Fruit fly (Drosophila melanogaster) whole organism, embryonic: ENCODE data around the gene CG17108.

Source experiments
- BEAF-32 ChIP-seq: fragments of 200-800 bp; sonication (Bioruptor generic); optimal IDR thresholded peaks from 3 replicates; lab custom pipeline; 2017; ENCODE audit warnings: missing biosample characterization, missing genetic modification characterization, mild to moderate bottlenecking, moderate library complexity, missing genetic modification reagents
- Bgb ChIP-seq: fragments of 200-800 bp; sonication (Bioruptor generic); IDR thresholded peaks from 2 replicates; pipeline ENCODE4 v1.3.6; 2022; ENCODE audit warnings: missing biosample characterization, missing genetic modification characterization; ENCODE audit not compliant: partially characterized antibody
- CG10274 ChIP-seq: fragments of 200-800 bp; sonication (Bioruptor generic); optimal IDR thresholded peaks from 3 replicates; lab custom pipeline; 2017; ENCODE audit warnings: missing biosample characterization, mild to moderate bottlenecking, missing genetic modification characterization
- CG11085 ChIP-seq: fragments of 200-800 bp; sonication (Bioruptor generic); IDR thresholded peaks from 2 replicates; pipeline ENCODE4 v1.3.6; 2022; ENCODE audit warnings: missing biosample characterization, missing genetic modification characterization
- CG11504 ChIP-seq: fragments of 200-800 bp; sonication (Bioruptor generic); optimal IDR thresholded peaks from 3 replicates; lab custom pipeline; 2019; ENCODE audit warnings: missing biosample characterization, mild to moderate bottlenecking, missing genetic modification characterization, moderate library complexity
- CG12071 ChIP-seq: fragments of 200-800 bp; sonication (Bioruptor generic); optimal IDR thresholded peaks from 3 replicates; lab custom pipeline; 2018; ENCODE audit warnings: missing biosample characterization, mild to moderate bottlenecking, missing genetic modification characterization
- CG12104 ChIP-seq: fragments of 200-800 bp; sonication (Bioruptor generic); optimal IDR thresholded peaks from 3 replicates; lab custom pipeline; 2016; ENCODE audit warnings: missing biosample characterization, missing genetic modification characterization
- CG12659 ChIP-seq: fragments of 200-800 bp; sonication (Bioruptor generic); optimal IDR thresholded peaks from 3 replicates; lab custom pipeline; 2017; ENCODE audit warnings: mild to moderate bottlenecking, missing biosample characterization, missing genetic modification reagents, missing genetic modification characterization
- CG12769 ChIP-seq: fragments of 200-800 bp; sonication (Bioruptor generic); optimal IDR thresholded peaks from 2 replicates; lab custom pipeline; 2019; ENCODE audit warnings: missing biosample characterization, mild to moderate bottlenecking, missing genetic modification characterization, moderate library complexity
- CG13424 ChIP-seq: fragments of 200-800 bp; sonication (Bioruptor generic); optimal IDR thresholded peaks from 2 replicates; lab custom pipeline; 2019; ENCODE audit warnings: missing biosample characterization, mild to moderate bottlenecking, missing genetic modification characterization, moderate library complexity
- CG13894 ChIP-seq: fragments of 200-800 bp; sonication (Bioruptor generic); optimal IDR thresholded peaks from 3 replicates; lab custom pipeline; 2018; ENCODE audit warnings: missing biosample characterization, mild to moderate bottlenecking, missing genetic modification characterization, moderate library complexity
- CG15514 ChIP-seq: fragments of 200-800 bp; sonication (Bioruptor generic); optimal IDR thresholded peaks from 3 replicates; lab custom pipeline; 2017; ENCODE audit warnings: missing biosample characterization, missing genetic modification characterization, mild to moderate bottlenecking, moderate library complexity, missing genetic modification reagents
- CG16779 ChIP-seq: fragments of 200-800 bp; sonication (Bioruptor generic); IDR thresholded peaks from 2 replicates; pipeline ENCODE4 v1.3.6; 2022; ENCODE audit warnings: missing biosample characterization, missing genetic modification characterization
- CG17361 ChIP-seq: fragments of 200-800 bp; sonication (Bioruptor generic); IDR thresholded peaks from 3 replicates; pipeline ENCODE4 v1.3.6; 2022; ENCODE audit warnings: missing biosample characterization, missing genetic modification characterization
- CG2875 ChIP-seq: fragments of 200-800 bp; sonication (Bioruptor generic); optimal IDR thresholded peaks from 2 replicates; lab custom pipeline; 2017; ENCODE audit warnings: missing biosample characterization, mild to moderate bottlenecking, missing genetic modification characterization, missing genetic modification reagents
- CG31224 ChIP-seq: fragments of 200-800 bp; sonication (Bioruptor generic); IDR thresholded peaks from 2 replicates; pipeline ENCODE4 v1.3.6; 2022; ENCODE audit warnings: missing biosample characterization, missing genetic modification characterization
- CG32767 ChIP-seq: fragments of 200-800 bp; sonication (Bioruptor generic); IDR thresholded peaks from 2 replicates; pipeline ENCODE4 v1.3.6; 2022; ENCODE audit warnings: missing biosample characterization, missing genetic modification characterization
- CG6765 ChIP-seq: fragments of 200-800 bp; sonication (Bioruptor generic); optimal IDR thresholded peaks from 3 replicates; lab custom pipeline; 2017; ENCODE audit warnings: missing biosample characterization, mild to moderate bottlenecking, missing genetic modification characterization
- CG6791 ChIP-seq: fragments of 200-800 bp; sonication (Bioruptor generic); IDR thresholded peaks from 3 replicates; pipeline ENCODE4 v1.3.6; 2022; ENCODE audit warnings: missing biosample characterization, missing genetic modification characterization; ENCODE audit not compliant: partially characterized antibody
- CG8388 ChIP-seq: fragments of 200-800 bp; sonication (Bioruptor generic); optimal IDR thresholded peaks from 2 replicates; lab custom pipeline; 2019; ENCODE audit warnings: missing biosample characterization, mild to moderate bottlenecking, missing genetic modification characterization, moderate library complexity
- CG9817 ChIP-seq: fragments of 200-800 bp; sonication (Bioruptor generic); optimal IDR thresholded peaks from 2 replicates; lab custom pipeline; 2018; ENCODE audit warnings: missing biosample characterization, mild to moderate bottlenecking, missing genetic modification characterization, moderate library complexity
- Dll ChIP-seq: fragments of 200-800 bp; sonication (Bioruptor generic); IDR thresholded peaks from 4 replicates; pipeline ENCODE4 v1.3.6; 2022; ENCODE audit warnings: missing biosample characterization, missing genetic modification characterization; ENCODE audit not compliant: partially characterized antibody
- ERR ChIP-seq: fragments of 200-800 bp; sonication (Bioruptor generic); optimal IDR thresholded peaks from 2 replicates; lab custom pipeline; 2016; ENCODE audit warnings: missing biosample characterization, missing genetic modification characterization
- Nf-YC ChIP-seq: fragments of 200-800 bp; optimal IDR thresholded peaks from 3 replicates; lab custom pipeline; 2019; ENCODE audit warnings: missing biosample characterization, mild to moderate bottlenecking, missing genetic modification characterization, moderate library complexity
- aop ChIP-seq: fragments of 200-800 bp; sonication (Bioruptor generic); IDR thresholded peaks from 2 replicates; pipeline ENCODE4 v1.3.6; 2022; ENCODE audit warnings: missing biosample characterization, missing genetic modification characterization
- ara ChIP-seq: fragments of 200-800 bp; sonication (Bioruptor generic); IDR thresholded peaks from 2 replicates; pipeline ENCODE4 v1.3.6; 2022; ENCODE audit warnings: missing biosample characterization, missing genetic modification characterization
- ash1 ChIP-seq: fragments of 200-800 bp; sonication (Bioruptor generic); optimal IDR thresholded peaks from 2 replicates; lab custom pipeline; 2018; ENCODE audit warnings: missing biosample characterization, mild to moderate bottlenecking, missing genetic modification characterization
- ato ChIP-seq: fragments of 200-800 bp; sonication (Bioruptor generic); IDR thresholded peaks from 2 replicates; pipeline ENCODE4 v1.3.6; 2022; ENCODE audit warnings: missing biosample characterization, missing genetic modification characterization; ENCODE audit not compliant: partially characterized antibody
- bsh ChIP-seq, 2 experiments: fragments of 200-800 bp; sonication (Bioruptor generic); optimal IDR thresholded peaks; 2 replicates each; lab custom pipeline; 2017 to 2018; ENCODE audit warnings: mild to moderate bottlenecking in 2 of 2, missing biosample characterization in 2 of 2, missing genetic modification characterization in 2 of 2, moderate library complexity in 1 of 2
- cg ChIP-seq: fragments of 200-800 bp; sonication (Bioruptor generic); optimal IDR thresholded peaks from 3 replicates; lab custom pipeline; 2019; ENCODE audit warnings: missing biosample characterization, mild to moderate bottlenecking, missing genetic modification characterization, moderate library complexity
- ci ChIP-seq: fragments of 200-800 bp; sonication (Bioruptor generic); IDR thresholded peaks from 3 replicates; pipeline ENCODE4 v1.3.6; 2022; ENCODE audit warnings: missing biosample characterization, missing genetic modification characterization
- crp ChIP-seq, 2 experiments: fragments of 200-800 bp; sonication (Bioruptor generic); optimal IDR thresholded peaks; 2 replicates in 1 of 2; 3 replicates in 1 of 2; lab custom pipeline; 2017; ENCODE audit warnings: missing biosample characterization in 2 of 2, missing genetic modification characterization in 2 of 2, mild to moderate bottlenecking in 1 of 2, moderate library complexity in 1 of 2
- dimm ChIP-seq: fragments of 200-800 bp; sonication (Bioruptor generic); IDR thresholded peaks from 2 replicates; pipeline ENCODE4 v1.3.6; 2022; ENCODE audit warnings: missing biosample characterization, missing genetic modification characterization
- emc ChIP-seq: fragments of 200-800 bp; sonication (Bioruptor generic); optimal IDR thresholded peaks from 2 replicates; lab custom pipeline; 2016; ENCODE audit warnings: missing biosample characterization, missing genetic modification characterization
- fu2 ChIP-seq: fragments of 200-800 bp; sonication (Bioruptor generic); optimal IDR thresholded peaks from 2 replicates; lab custom pipeline; 2016; ENCODE audit warnings: missing biosample characterization, missing genetic modification characterization
- hbn ChIP-seq: fragments of 200-800 bp; sonication (Bioruptor generic); IDR thresholded peaks from 2 replicates; pipeline ENCODE4 v1.3.6; 2022; ENCODE audit warnings: missing biosample characterization, missing genetic modification characterization; ENCODE audit not compliant: partially characterized antibody
- jing ChIP-seq: fragments of 200-800 bp; sonication (Bioruptor generic); optimal IDR thresholded peaks from 2 replicates; lab custom pipeline; 2018; ENCODE audit warnings: missing biosample characterization, mild to moderate bottlenecking, missing genetic modification characterization
- kni ChIP-seq: fragments of 200-800 bp; sonication (Bioruptor generic); optimal IDR thresholded peaks from 3 replicates; lab custom pipeline; 2017; ENCODE audit warnings: mild to moderate bottlenecking, missing biosample characterization, missing genetic modification reagents, missing genetic modification characterization
- lab ChIP-seq: fragments of 200-800 bp; sonication (Bioruptor generic); optimal IDR thresholded peaks from 3 replicates; lab custom pipeline; 2017; ENCODE audit warnings: missing biosample characterization, missing genetic modification characterization, mild to moderate bottlenecking, moderate library complexity, missing genetic modification reagents
- lola ChIP-seq, 3 experiments: fragments of >200 bp in 2 of 3; fragments of 200-800 bp in 1 of 3; sonication (Bioruptor generic) in 1 of 3; optimal IDR thresholded peaks; 2 replicates each; lab custom pipeline; 2017 to 2019; ENCODE audit warnings: missing biosample characterization in 3 of 3, missing genetic modification characterization in 3 of 3, mild to moderate bottlenecking in 1 of 3, moderate library complexity in 1 of 3
- pfk ChIP-seq: fragments of 200-800 bp; sonication (Bioruptor generic); optimal IDR thresholded peaks from 2 replicates; lab custom pipeline; 2018; ENCODE audit warnings: missing biosample characterization, mild to moderate bottlenecking, missing genetic modification characterization, moderate library complexity
- repo ChIP-seq: fragments of 200-800 bp; sonication (Bioruptor generic); optimal IDR thresholded peaks from 2 replicates; lab custom pipeline; 2016; ENCODE audit warnings: missing biosample characterization, missing genetic modification characterization
- salm ChIP-seq: fragments of 200-800 bp; sonication (Bioruptor generic); optimal IDR thresholded peaks from 2 replicates; lab custom pipeline; 2018; ENCODE audit warnings: missing biosample characterization, mild to moderate bottlenecking, missing genetic modification characterization
- shn ChIP-seq: fragments of 200-800 bp; sonication (Bioruptor generic); optimal IDR thresholded peaks from 3 replicates; lab custom pipeline; 2016; ENCODE audit warnings: missing biosample characterization, missing genetic modification characterization
- sisA ChIP-seq: fragments of 200-800 bp; sonication (Bioruptor generic); IDR thresholded peaks from 2 replicates; pipeline ENCODE4 v1.3.6; 2022; ENCODE audit warnings: missing biosample characterization, missing genetic modification characterization
- sug ChIP-seq: fragments of 200-800 bp; optimal IDR thresholded peaks from 2 replicates; lab custom pipeline; 2019; ENCODE audit warnings: missing biosample characterization, mild to moderate bottlenecking, missing genetic modification characterization, moderate library complexity
- unpg ChIP-seq: fragments of 200-800 bp; sonication (Bioruptor generic); optimal IDR thresholded peaks from 3 replicates; lab custom pipeline; 2018; ENCODE audit warnings: missing biosample characterization, mild to moderate bottlenecking, missing genetic modification characterization, moderate library complexity

CG17108 gene

DNA sequence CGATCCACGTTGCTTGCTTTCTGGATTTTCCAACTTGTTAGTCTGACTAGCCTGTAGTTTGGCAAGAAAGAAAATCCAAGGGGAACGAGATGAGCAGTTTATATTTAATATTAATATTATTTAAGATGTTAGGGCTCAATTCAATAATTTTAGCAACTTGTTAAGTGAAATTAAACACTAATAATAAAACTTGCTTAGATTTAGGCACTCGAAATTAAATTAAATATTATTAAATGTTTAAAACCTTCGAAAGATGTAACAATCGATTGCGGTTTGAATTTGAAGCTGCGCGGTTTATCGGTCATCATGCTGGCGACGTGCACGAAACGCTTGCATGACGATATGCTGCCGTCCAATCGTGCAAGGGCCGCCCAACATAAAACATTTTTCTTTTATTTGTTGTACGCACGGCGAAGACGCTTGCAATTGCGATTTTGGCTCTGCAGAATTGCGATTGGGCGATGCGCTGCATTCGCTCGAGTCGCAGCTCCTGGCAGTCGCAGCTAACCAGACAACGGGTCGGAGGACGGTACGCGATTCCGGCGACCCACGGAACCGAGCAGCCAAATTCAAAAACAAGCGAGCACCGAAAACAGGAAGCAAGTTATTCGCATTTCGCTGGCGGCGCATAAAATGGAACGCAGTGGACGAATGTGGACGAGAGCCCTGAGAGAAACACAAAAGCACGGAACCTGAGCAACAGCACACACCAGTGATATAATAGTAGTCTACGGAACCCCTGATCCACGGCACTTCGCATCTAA, 43.3 kb upstream of the CG17108 start, which contains the start of the genes Vha16-5 and CG12299 (continued):
- TF ChIP-seq CG15514 (GFP tag; lab: Kevin White, UChicago): peak; percentile 83
- peak; percentile 92 for TF ChIP-seq CG13424 (tag; lab: Kevin White, UChicago)
- TF ChIP-seq sug: no peak
- peak; percentile 86 for TF ChIP-seq CG16779
- TF ChIP-seq fu2: peak; percentile 83
- peak; percentile 44 for TF ChIP-seq CG12104 (GFP tag; lab: Kevin White, UChicago)
- peak; percentile 78 for TF ChIP-seq unpg
- TF ChIP-seq CG10274 (GFP tag; lab: Kevin White, UChicago): no peak
- no peak for TF ChIP-seq CG11504 (tag; lab: Kevin White, UChicago)
- TF ChIP-seq Bgb (GFP tag; lab: Robert Waterston, UW): peak; percentile 93
- no peak for TF ChIP-seq CG13894
- peak; percentile 93 for TF ChIP-seq ara (GFP tag; lab: Robert Waterston, UW)
- TF ChIP-seq dimm: peak; percentile 64
- peak; percentile 39 for TF ChIP-seq CG2875
- no peak for TF ChIP-seq kni (GFP tag; lab: Kevin White, UChicago)
- TF ChIP-seq Nf-YC (tag; lab: Kevin White, UChicago): no peak
- TF ChIP-seq repo (GFP tag; lab: Kevin White, UChicago): peak; percentile 88
- peak in 1 of 3 experiments; percentile 84 for TF ChIP-seq lola (GFP tag; optimal IDR thresholded peaks at IDR 0.05; lab: Kevin White, UChicago)
- peak in 1 of 2 experiments; percentile 80 for TF ChIP-seq bsh (GFP tag; optimal IDR thresholded peaks at IDR 0.05; lab: Kevin White, UChicago)
- TF ChIP-seq CG32767 (GFP tag; lab: Robert Waterston, UW): peak; percentile 67
- TF ChIP-seq ci (GFP tag; lab: Robert Waterston, UW): peak; percentile 97
- peak; percentile 64 for TF ChIP-seq CG31224 (GFP tag; lab: Robert Waterston, UW)
- peak; percentile 69 for TF ChIP-seq BEAF-32 (GFP tag; lab: Kevin White, UChicago)
- peak; percentile 93 for TF ChIP-seq sisA
- TF ChIP-seq CG12071 (GFP tag; lab: Kevin White, UChicago): no peak
- no peak for TF ChIP-seq ERR
- peak; percentile 63 for TF ChIP-seq hbn (GFP tag; lab: Robert Waterston, UW)
- peak; percentile 58 for TF ChIP-seq emc (GFP tag; lab: Kevin White, UChicago)
- no peak for TF ChIP-seq CG12769 (tag; lab: Kevin White, UChicago)
- TF ChIP-seq CG9817: peak; percentile 72
- TF ChIP-seq CG12659 (GFP tag; lab: Kevin White, UChicago): peak; percentile 72
- no peak for TF ChIP-seq CG6765 (GFP tag; lab: Kevin White, UChicago)
- peak; percentile 39 for TF ChIP-seq CG8388
- TF ChIP-seq shn (GFP tag; lab: Kevin White, UChicago): peak; percentile 90
- TF ChIP-seq pfk (GFP tag; lab: Kevin White, UChicago): no peak
- peak; percentile 90 for TF ChIP-seq CG6791 (GFP tag; lab: Robert Waterston, UW)
- TF ChIP-seq ato (GFP tag; lab: Robert Waterston, UW): peak; percentile 92
- peak; percentile 64; the same call in 3 of the 4 replicates for TF ChIP-seq Dll (GFP tag; lab: Robert Waterston, UW)
- peak; percentile 55; the same call in 1 of the 3 replicates for TF ChIP-seq CG17361 (GFP tag; lab: Robert Waterston, UW)
- peak in 1 of 2 experiments; percentile 57 for TF ChIP-seq crp (GFP tag; optimal IDR thresholded peaks at IDR 0.05; lab: Kevin White, UChicago)
- peak; percentile 69 for TF ChIP-seq CG11085 (GFP tag; lab: Robert Waterston, UW)
- TF ChIP-seq salm (tag; lab: Kevin White, UChicago): peak; percentile 24
- TF ChIP-seq cg (GFP tag; lab: Kevin White, UChicago): no peak
- no peak for TF ChIP-seq ash1 (GFP tag; lab: Kevin White, UChicago)
- peak; percentile 87 for TF ChIP-seq aop
- no peak for TF ChIP-seq lab
- TF ChIP-seq jing (GFP tag; lab: Kevin White, UChicago): peak; percentile 43
